Fruit fly (Drosophila melanogaster) whole organism, embryonic: ENCODE data around the gene CG31807.

Source experiments
- Aef1 ChIP-seq: fragments of 200-800 bp; sonication (Bioruptor generic); IDR thresholded peaks from 3 replicates; pipeline ENCODE4 v1.3.6; 2022; ENCODE audit warnings: missing biosample characterization, missing genetic modification characterization
- B-H2 ChIP-seq: fragments of 200-800 bp; sonication (Bioruptor generic); optimal IDR thresholded peaks from 2 replicates; lab custom pipeline; 2018; ENCODE audit warnings: missing biosample characterization, mild to moderate bottlenecking, missing genetic modification characterization
- CG10147 ChIP-seq: fragments of 200-800 bp; sonication (Bioruptor generic); optimal IDR thresholded peaks from 2 replicates; lab custom pipeline; 2019; ENCODE audit warnings: missing biosample characterization, mild to moderate bottlenecking, missing genetic modification characterization, moderate library complexity
- CG11504 ChIP-seq: fragments of 200-800 bp; sonication (Bioruptor generic); optimal IDR thresholded peaks from 3 replicates; lab custom pipeline; 2019; ENCODE audit warnings: missing biosample characterization, mild to moderate bottlenecking, missing genetic modification characterization, moderate library complexity
- CG12104 ChIP-seq: fragments of 200-800 bp; sonication (Bioruptor generic); optimal IDR thresholded peaks from 3 replicates; lab custom pipeline; 2016; ENCODE audit warnings: missing biosample characterization, missing genetic modification characterization
- CG12744 ChIP-seq: fragments of 200-800 bp; sonication (Bioruptor generic); optimal IDR thresholded peaks from 2 replicates; lab custom pipeline; 2016; ENCODE audit warnings: missing biosample characterization, missing genetic modification characterization
- CG1603 ChIP-seq: fragments of 200-800 bp; sonication (Bioruptor generic); optimal IDR thresholded peaks from 2 replicates; lab custom pipeline; 2019; ENCODE audit warnings: missing biosample characterization, mild to moderate bottlenecking, missing genetic modification characterization, moderate library complexity
- CG17568 ChIP-seq: fragments of 200-800 bp; sonication (Bioruptor generic); optimal IDR thresholded peaks from 2 replicates; lab custom pipeline; 2018; ENCODE audit warnings: missing biosample characterization, mild to moderate bottlenecking, missing genetic modification characterization, moderate library complexity
- CG18619 ChIP-seq: fragments of 200-800 bp; sonication (Bioruptor generic); optimal IDR thresholded peaks from 3 replicates; lab custom pipeline; 2017; ENCODE audit warnings: missing biosample characterization, mild to moderate bottlenecking, missing genetic modification characterization
- CG31441 ChIP-seq: fragments of 200-800 bp; sonication (Bioruptor generic); IDR thresholded peaks from 2 replicates; pipeline ENCODE4 v1.3.6; 2022; ENCODE audit warnings: missing biosample characterization, missing genetic modification characterization
- CG33557 ChIP-seq: fragments of 200-800 bp; sonication (Bioruptor generic); optimal IDR thresholded peaks from 2 replicates; lab custom pipeline; 2019; ENCODE audit warnings: missing biosample characterization, mild to moderate bottlenecking, missing genetic modification characterization, moderate library complexity
- CG43689 ChIP-seq: fragments of 200-800 bp; sonication (Bioruptor generic); IDR thresholded peaks from 2 replicates; pipeline ENCODE4 v1.3.6; 2022; ENCODE audit warnings: missing biosample characterization, missing genetic modification characterization
- CG5180 ChIP-seq: fragments of 200-800 bp; sonication (Bioruptor generic); optimal IDR thresholded peaks from 3 replicates; lab custom pipeline; 2017; ENCODE audit warnings: missing biosample characterization, missing genetic modification characterization, mild to moderate bottlenecking, moderate library complexity, missing genetic modification reagents
- CG7556 ChIP-seq: fragments of 200-800 bp; sonication (Bioruptor generic); optimal IDR thresholded peaks from 2 replicates; lab custom pipeline; 2017; ENCODE audit warnings: missing biosample characterization, mild to moderate bottlenecking, missing genetic modification characterization
- CG9876 ChIP-seq: fragments of 200-800 bp; sonication (Bioruptor generic); optimal IDR thresholded peaks from 2 replicates; lab custom pipeline; 2016; ENCODE audit warnings: missing biosample characterization, missing genetic modification characterization
- D ChIP-seq, 2 experiments: fragments of 200-800 bp in 1 of 2; fragments of >200 bp in 1 of 2; sonication (Bioruptor generic) in 1 of 2; optimal IDR thresholded peaks; 2 replicates in 1 of 2; 3 replicates in 1 of 2; lab custom pipeline; 2017; ENCODE audit warnings: mild to moderate bottlenecking in 1 of 2, missing biosample characterization in 1 of 2, missing genetic modification characterization in 1 of 2, missing genetic modification reagents in 1 of 2
- E2f1 ChIP-seq: fragments of 200-800 bp; sonication (Bioruptor generic); IDR thresholded peaks from 2 replicates; pipeline ENCODE4 v1.3.6; 2022; ENCODE audit warnings: missing biosample characterization, missing genetic modification characterization
- Ets65A ChIP-seq: fragments of 200-800 bp; sonication (Bioruptor generic); peaks from one replicate; lab custom pipeline; 2016; ENCODE audit warnings: missing biosample characterization, missing genetic modification characterization
- HHEX ChIP-seq: fragments of 200-800 bp; sonication (Bioruptor generic); optimal IDR thresholded peaks from 3 replicates; lab custom pipeline; 2017; ENCODE audit warnings: missing biosample characterization, mild to moderate bottlenecking, missing genetic modification characterization, missing genetic modification reagents
- HLH54F ChIP-seq: fragments of 200-800 bp; sonication (Bioruptor generic); optimal IDR thresholded peaks from 3 replicates; lab custom pipeline; 2016; ENCODE audit warnings: missing biosample characterization, missing genetic modification characterization
- HmgZ ChIP-seq: fragments of 200-800 bp; sonication (Bioruptor generic); optimal IDR thresholded peaks from 2 replicates; lab custom pipeline; 2018; ENCODE audit warnings: missing biosample characterization, mild to moderate bottlenecking, missing genetic modification characterization
- NFAT ChIP-seq: fragments of 200-800 bp; sonication (Bioruptor generic); IDR thresholded peaks from 2 replicates; pipeline ENCODE4 v1.3.6; 2022; ENCODE audit warnings: missing biosample characterization, missing genetic modification characterization
- Nf-YC ChIP-seq: fragments of 200-800 bp; optimal IDR thresholded peaks from 3 replicates; lab custom pipeline; 2019; ENCODE audit warnings: missing biosample characterization, mild to moderate bottlenecking, missing genetic modification characterization, moderate library complexity
- Scr ChIP-seq: fragments of 200-800 bp; sonication (Bioruptor generic); IDR thresholded peaks from 2 replicates; pipeline ENCODE4 v1.3.6; 2022; ENCODE audit warnings: missing biosample characterization, missing genetic modification characterization; ENCODE audit not compliant: partially characterized antibody
- Side ChIP-seq: fragments of 200-800 bp; sonication (Bioruptor generic); optimal IDR thresholded peaks from 2 replicates; lab custom pipeline; 2016; ENCODE audit warnings: missing biosample characterization, missing genetic modification characterization
- al ChIP-seq: fragments of 200-800 bp; sonication (Bioruptor generic); IDR thresholded peaks from 2 replicates; pipeline ENCODE4 v1.3.6; 2022; ENCODE audit warnings: missing biosample characterization, missing genetic modification characterization
- crc ChIP-seq: fragments of 200-800 bp; sonication (Bioruptor generic); optimal IDR thresholded peaks from 2 replicates; lab custom pipeline; 2016; ENCODE audit warnings: missing biosample characterization, missing genetic modification characterization
- esg ChIP-seq: fragments of 200-800 bp; sonication (Bioruptor generic); conservative IDR thresholded peaks from 2 replicates; pipeline ENCODE4 v1.3.6; 2022; ENCODE audit warnings: missing biosample characterization, missing genetic modification characterization
- eve ChIP-seq, 2 experiments: fragments of >200 bp; optimal IDR thresholded peaks; 2 replicates each; lab custom pipeline; 2017; ENCODE audit warnings: missing biosample characterization in 2 of 2, missing genetic modification characterization in 2 of 2
- her ChIP-seq: fragments of 200-800 bp; sonication (Bioruptor generic); optimal IDR thresholded peaks from 2 replicates; lab custom pipeline; 2016; ENCODE audit warnings: missing biosample characterization, missing genetic modification characterization
- jing ChIP-seq: fragments of 200-800 bp; sonication (Bioruptor generic); optimal IDR thresholded peaks from 2 replicates; lab custom pipeline; 2018; ENCODE audit warnings: missing biosample characterization, mild to moderate bottlenecking, missing genetic modification characterization
- mld ChIP-seq: fragments of 200-800 bp; sonication (Bioruptor generic); IDR thresholded peaks from 3 replicates; pipeline ENCODE4 v1.3.6; 2022; ENCODE audit warnings: missing biosample characterization, missing genetic modification characterization; ENCODE audit not compliant: partially characterized antibody
- nau ChIP-seq: fragments of 200-800 bp; sonication (Bioruptor generic); optimal IDR thresholded peaks from 3 replicates; lab custom pipeline; 2017; ENCODE audit warnings: missing biosample characterization, mild to moderate bottlenecking, missing genetic modification characterization, missing genetic modification reagents
- nmo ChIP-seq: fragments of 200-800 bp; sonication (Bioruptor generic); optimal IDR thresholded peaks from 2 replicates; lab custom pipeline; 2018; ENCODE audit warnings: missing biosample characterization, mild to moderate bottlenecking, missing genetic modification characterization, moderate library complexity
- p53 ChIP-seq: fragments of 200-800 bp; sonication (Bioruptor generic); optimal IDR thresholded peaks from 2 replicates; lab custom pipeline; 2016; ENCODE audit warnings: missing biosample characterization, missing genetic modification characterization
- pho ChIP-seq: fragments of 200-800 bp; sonication (Bioruptor generic); optimal IDR thresholded peaks from 2 replicates; lab custom pipeline; 2016; ENCODE audit warnings: missing biosample characterization, missing genetic modification characterization
- sr ChIP-seq: fragments of 200-800 bp; sonication (Bioruptor generic); IDR thresholded peaks from 3 replicates; pipeline ENCODE4 v1.3.6; 2022; ENCODE audit warnings: missing biosample characterization, missing genetic modification characterization
- tap ChIP-seq: fragments of 200-800 bp; optimal IDR thresholded peaks from 3 replicates; lab custom pipeline; 2019; ENCODE audit warnings: missing biosample characterization, mild to moderate bottlenecking, missing genetic modification characterization, moderate library complexity
- tx ChIP-seq: fragments of 200-800 bp; sonication (Bioruptor generic); optimal IDR thresholded peaks from 2 replicates; lab custom pipeline; 2016; ENCODE audit warnings: missing biosample characterization, missing genetic modification characterization
- vvl ChIP-seq: fragments of 200-800 bp; sonication (Bioruptor generic); IDR thresholded peaks from 2 replicates; pipeline ENCODE4 v1.3.6; 2022; ENCODE audit warnings: missing biosample characterization, missing genetic modification characterization
- wor ChIP-seq: fragments of 200-800 bp; sonication (Bioruptor generic); IDR thresholded peaks from 2 replicates; pipeline ENCODE4 v1.3.6; 2022; ENCODE audit warnings: missing biosample characterization, missing genetic modification characterization

CG31807 gene

DNA sequence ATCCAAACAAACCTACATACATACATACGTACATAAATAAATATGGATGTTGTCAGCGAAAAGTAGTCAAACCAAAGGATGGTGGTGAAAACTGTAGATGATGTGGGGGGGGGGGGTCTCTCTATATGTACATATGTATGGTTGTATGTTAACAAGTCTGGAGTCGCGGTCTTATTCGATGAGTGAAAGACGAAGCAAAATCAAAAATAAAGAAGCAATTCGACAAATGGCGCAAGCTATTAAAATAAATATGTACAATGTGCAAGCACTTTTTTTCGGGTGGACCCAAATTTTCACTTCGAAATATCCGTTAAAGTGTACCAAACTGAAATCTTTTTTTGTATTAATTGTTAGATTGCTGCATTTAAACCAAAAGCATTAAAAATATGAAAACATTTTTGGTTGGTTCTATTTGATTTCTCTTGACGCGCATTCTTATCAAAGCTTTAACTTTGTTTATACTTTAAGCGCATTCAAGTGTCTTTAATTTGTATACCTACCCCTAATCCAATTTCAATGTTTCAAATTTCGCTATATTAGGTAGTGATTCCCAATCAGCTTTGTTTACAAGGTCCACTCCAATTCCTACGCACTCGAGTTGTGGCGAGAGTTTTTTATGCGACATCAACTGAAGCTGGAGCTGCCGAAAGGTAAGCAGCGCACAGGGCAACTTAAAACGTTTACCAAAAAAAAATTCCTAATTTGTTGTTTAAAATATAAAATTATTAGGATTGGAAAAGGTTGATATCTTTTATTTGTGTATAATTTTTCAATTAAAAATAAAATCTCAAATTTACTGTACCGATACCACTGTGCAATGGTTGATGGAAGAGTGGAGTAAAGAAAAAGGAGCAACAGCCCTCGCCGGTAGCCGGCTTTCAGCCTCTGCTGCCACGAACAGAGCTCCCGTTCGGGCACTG lies at the start of gene CG31807 (continued):
- TF ChIP-seq CG12744 (GFP tag; lab: Kevin White, UChicago) (peak; percentile 43), CG31441 (GFP tag; lab: Robert Waterston, UW) (peak; percentile 75), pho (peak; percentile 28), al (GFP tag; lab: Robert Waterston, UW) (no peak), CG9876 (GFP tag; lab: Kevin White, UChicago) (no peak), jing (GFP tag; lab: Kevin White, UChicago) (peak; percentile 14), CG10147 (GFP tag; lab: Kevin White, UChicago) (peak; percentile 82), eve (GFP tag; optimal IDR thresholded peaks at IDR 0.05; lab: Kevin White, UChicago) (peak in 1 of 2 experiments; percentile 88), HLH54F (GFP tag; lab: Kevin White, UChicago) (peak; percentile 52), mld (GFP tag; lab: Robert Waterston, UW) (no peak), CG11504 (tag; lab: Kevin White, UChicago) (peak; percentile 87), sr (GFP tag; lab: Robert Waterston, UW) (no peak), CG12104 (GFP tag; lab: Kevin White, UChicago) (peak; percentile 72), D (optimal IDR thresholded peaks at IDR 0.05; lab: Kevin White, UChicago) (no peak), D (GFP tag; optimal IDR thresholded peaks at IDR 0.05; lab: Kevin White, UChicago) (peak; percentile 16), CG43689 (peak; percentile 33; the same call in 1 of the 2 replicates), CG5180 (GFP tag; lab: Kevin White, UChicago) (peak; percentile 50), HmgZ (tag; lab: Kevin White, UChicago) (peak; percentile 68), Scr (GFP tag; lab: Robert Waterston, UW) (no peak), p53 (GFP tag; lab: Kevin White, UChicago) (no peak), Ets65A (GFP tag; lab: Kevin White, UChicago) (peak; percentile 88), crc (GFP tag; lab: Kevin White, UChicago) (peak; percentile 42), nau (GFP tag; lab: Kevin White, UChicago) (peak; percentile 52), tx (GFP tag; lab: Kevin White, UChicago) (peak; percentile 32), B-H2 (GFP tag; lab: Kevin White, UChicago) (peak; percentile 8), Side (peak; percentile 47), CG7556 (GFP tag; lab: Kevin White, UChicago) (peak; percentile 78), her (GFP tag; lab: Kevin White, UChicago) (peak; percentile 78), Aef1 (GFP tag; lab: Robert Waterston, UW) (peak; percentile 16; the same call in 2 of the 3 replicates), E2f1 (GFP tag; lab: Robert Waterston, UW) (no peak), Nf-YC (peak; percentile 47), CG18619 (GFP tag; lab: Kevin White, UChicago) (peak; percentile 43), NFAT (GFP tag; lab: Robert Waterston, UW) (0 out of 2 replicates have a peak, but pooled peaks have one; percentile 14), esg (GFP tag; lab: Robert Waterston, UW) (0 out of 2 replicates have a peak, but pooled peaks have one; percentile 12), nmo (GFP tag; lab: Kevin White, UChicago) (peak; percentile 77), vvl (peak; percentile 64), CG1603 (tag; lab: Kevin White, UChicago) (peak; percentile 44), HHEX (GFP tag; lab: Kevin White, UChicago) (peak; percentile 68), tap (peak; percentile 50), wor (GFP tag; lab: Robert Waterston, UW) (peak; percentile 25; the same call in 1 of the 2 replicates), CG17568 (peak; percentile 75), CG33557 (GFP tag; lab: Kevin White, UChicago) (peak; percentile 45)
